Worm (Caenorhabditis elegans) whole organism, L4 larva: ENCODE data around the gene eri-3.

Source experiments
- dpl-1 ChIP-seq: fragments of 150-350 bp; optimal IDR thresholded peaks from 2 replicates; lab custom pipeline; 2014; ENCODE audit warnings: missing biosample characterization, missing genetic modification reagents, missing genetic modification characterization
- lin-38 ChIP-seq: fragments of 200-800 bp; sonication (Bioruptor generic); IDR thresholded peaks from 2 replicates; pipeline ENCODE4 v1.3.6; 2022; ENCODE audit warnings: missing genetic modification reagents, missing genetic modification characterization, missing compliant biosample characterization
- mdl-1 ChIP-seq, 2 experiments: fragments of 150-350 bp in 1 of 2; sonication (generic microtip) in 1 of 2; optimal IDR thresholded peaks; 2 replicates each; lab custom pipeline; 2014 to 2017; ENCODE audit warnings: missing biosample characterization in 2 of 2, missing genetic modification characterization in 2 of 2
- mdt-29 ChIP-seq: fragments of 200-800 bp; sonication (Bioruptor generic); IDR thresholded peaks from 2 replicates; pipeline ENCODE4 v1.3.6; 2022; ENCODE audit warnings: missing genetic modification reagents, missing genetic modification characterization, missing compliant biosample characterization
- nhr-76 ChIP-seq: fragments of 150-350 bp; optimal IDR thresholded peaks from 2 replicates; lab custom pipeline; 2014; ENCODE audit warnings: missing biosample characterization, missing genetic modification characterization
- snpc-4 ChIP-seq: fragments of 150-350 bp; optimal IDR thresholded peaks from 2 replicates; lab custom pipeline; 2014; ENCODE audit warnings: missing biosample characterization, missing genetic modification characterization
- unc-130 ChIP-seq: sonication (generic microtip); optimal IDR thresholded peaks from 2 replicates; lab custom pipeline; 2016; ENCODE audit warnings: missing genetic modification reagents, missing genetic modification characterization, missing compliant biosample characterization
- unc-62 ChIP-seq, 3 experiments: fragments of 150-350 bp in 1 of 3; sonication (generic microtip); optimal IDR thresholded peaks in 2 of 3; peaks in 1 of 3; 1 replicate in 1 of 3; 2 replicates in 2 of 3; lab custom pipeline; 2014 to 2017; ENCODE audit warnings: missing biosample characterization in 3 of 3, missing genetic modification characterization in 3 of 3, missing genetic modification reagents in 3 of 3, missing genotype in 1 of 3
- zip-2 ChIP-seq: fragments of 150-350 bp; optimal IDR thresholded peaks from 2 replicates; lab custom pipeline; 2014; ENCODE audit warnings: missing biosample characterization, missing genetic modification characterization

ce11 chrII:1102209-1102608 is 21.1 kb upstream of the eri-3 start:
- no peak for TF ChIP-seq mdl-1 (tag; optimal IDR thresholded peaks at IDR 0.05; lab: Kevin White, UChicago)
- no peak for TF ChIP-seq snpc-4 (tag; lab: Kevin White, UChicago)
- no peak for TF ChIP-seq zip-2 (tag; lab: Kevin White, UChicago)
- no peak for TF ChIP-seq nhr-76 (tag; lab: Kevin White, UChicago)
- TF ChIP-seq unc-130 (GFP tag; lab: Kevin White, UChicago), result no peak
- no peak for TF ChIP-seq unc-62 (GFP tag; optimal IDR thresholded peaks at IDR 0.05 in 1 of 2; lab: Kevin White, UChicago)
- TF ChIP-seq unc-62 (tag; optimal IDR thresholded peaks at IDR 0.05; lab: Kevin White, UChicago), result no peak
- 0 out of 2 replicates have a peak, but pooled peaks have one; percentile 18 for TF ChIP-seq lin-38 (GFP tag; lab: Robert Waterston, UW)
- no peak for TF ChIP-seq mdt-29 (GFP tag; lab: Robert Waterston, UW)
- no peak for TF ChIP-seq dpl-1 (GFP tag; lab: Kevin White, UChicago)
